Worm (Caenorhabditis elegans): ENCODE results near the gene C01G12.13.

The C01G12.13 gene

DNA sequence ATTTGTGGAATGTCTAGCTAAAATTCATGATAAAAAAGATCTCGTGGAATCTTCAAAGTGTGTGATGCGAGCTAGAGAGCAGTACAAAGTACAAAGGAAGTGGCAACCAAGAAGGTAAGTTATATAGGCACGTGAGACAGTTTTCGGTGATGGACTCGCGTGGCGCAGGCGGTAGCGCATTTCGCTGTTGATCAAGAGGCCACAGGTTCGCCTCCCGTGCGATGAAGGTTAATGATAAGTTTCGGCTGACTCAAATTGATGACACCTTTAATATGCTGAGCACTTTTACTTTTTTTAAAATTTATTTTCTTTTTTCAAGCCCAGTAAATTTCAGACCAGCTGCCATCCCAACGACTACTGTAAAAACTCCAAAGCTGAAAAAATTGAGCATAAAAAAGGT, 40.4 kb downstream of the C01G12.13 start:
- TF ChIP-seq ceh-90 (tag; optimal IDR thresholded peaks at IDR 0.05) (no peak), nhr-12 (tag; optimal IDR thresholded peaks at IDR 0.05) (no peak), irx-1 (tag; optimal IDR thresholded peaks at IDR 0.05) (no peak), C16A3.4 (tag; optimal IDR thresholded peaks at IDR 0.05) (peak; percentile 0), unc-30 (tag; optimal IDR thresholded peaks at IDR 0.05) (no peak), nhr-71 (tag; optimal IDR thresholded peaks at IDR 0.05) (peak; percentile 45), ces-1 (GFP tag; optimal IDR thresholded peaks at IDR 0.05) (no peak), snu-23 (GFP tag; optimal IDR thresholded peaks at IDR 0.05) (peak; percentile 39), nhr-85 (tag) (peak; percentile 70), nhr-90 (tag; optimal IDR thresholded peaks at IDR 0.05; ENCODE audit: poor library complexity) (peak; percentile 61), lin-35 (GFP tag; optimal IDR thresholded peaks at IDR 0.05) (peak in 1 of 2 experiments; percentile 59), grh-1 (GFP tag; IDR thresholded peaks at IDR 0.05) (0 out of 2 replicates have a peak, but pooled peaks have one; percentile 15), rnt-1 (tag; optimal IDR thresholded peaks at IDR 0.05) (peak; percentile 12), nhr-20 (tag; optimal IDR thresholded peaks at IDR 0.05) (peak; percentile 28), nhr-84 (tag; optimal IDR thresholded peaks at IDR 0.05) (no peak), alr-1 (tag; optimal IDR thresholded peaks at IDR 0.05; ENCODE audit: borderline replicate concordance) (no peak), nhr-237 (tag; optimal IDR thresholded peaks at IDR 0.05) (no peak), efl-1 (optimal IDR thresholded peaks at IDR 0.05) (peak in 1 of 2 experiments; percentile 14), efl-1 (GFP tag; optimal IDR thresholded peaks at IDR 0.05 in 1 of 2) (peak in 1 of 2 experiments; percentile 92), mdl-1 (tag; optimal IDR thresholded peaks at IDR 0.05) (no peak)

DNA sequence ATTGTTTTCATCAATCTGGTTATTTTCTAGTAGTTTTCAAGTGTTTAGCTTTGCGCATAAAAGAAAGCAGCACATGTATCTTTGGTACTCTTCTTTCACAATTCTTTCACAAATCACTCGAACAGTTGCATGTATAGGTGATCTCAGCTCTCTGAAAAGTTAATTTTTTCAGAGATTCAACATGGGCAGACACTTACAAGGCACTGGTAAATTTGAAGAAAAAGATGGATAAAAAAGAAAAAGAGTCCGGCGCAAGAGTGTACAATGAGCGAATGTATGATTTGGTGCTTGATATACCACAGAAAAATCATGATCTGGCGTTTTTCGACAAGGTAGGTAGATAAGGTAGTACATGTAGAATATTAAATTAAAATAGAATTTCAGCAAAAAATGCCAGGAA, 41.6 kb downstream of the C01G12.13 start:
- no peak for TF ChIP-seq ceh-90 (tag; optimal IDR thresholded peaks at IDR 0.05)
- TF ChIP-seq vab-15 (tag; optimal IDR thresholded peaks at IDR 0.05), result no peak
- no peak for TF ChIP-seq nhr-19 (GFP tag; conservative IDR thresholded peaks at IDR 0.05)
- no peak for TF ChIP-seq lsy-2 (tag; optimal IDR thresholded peaks at IDR 0.05)
- TF ChIP-seq ceh-82 (tag; optimal IDR thresholded peaks at IDR 0.05), result no peak
- TF ChIP-seq elt-3 (tag; optimal IDR thresholded peaks at IDR 0.05), result no peak
- no peak for TF ChIP-seq C34B4.2 (tag; optimal IDR thresholded peaks at IDR 0.05)
- TF ChIP-seq Y116A8C.19 (tag; optimal IDR thresholded peaks at IDR 0.05; ENCODE audit: borderline replicate concordance), result no peak

DNA sequence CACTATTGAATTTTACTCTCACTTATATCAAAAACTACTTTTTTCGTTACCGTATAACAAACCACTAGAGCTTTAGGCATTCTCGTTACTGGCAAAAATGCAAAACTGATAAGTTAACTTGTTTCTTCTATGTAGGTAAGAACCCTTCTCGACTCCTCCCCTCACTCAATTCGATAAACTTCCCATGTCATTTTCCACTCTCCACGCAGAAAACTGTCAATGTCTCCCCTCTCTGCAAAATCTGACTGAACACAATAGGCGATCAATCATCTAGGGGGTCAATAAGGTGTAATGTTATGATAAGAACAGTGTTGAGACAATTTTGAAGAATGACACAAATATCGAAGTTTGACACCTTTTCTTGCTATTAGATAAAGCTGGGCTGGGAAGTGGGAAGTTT, 42.2 kb downstream of the C01G12.13 start:
- TF ChIP-seq mab-9 (GFP tag; IDR thresholded peaks at IDR 0.05), result 0 out of 2 replicates have a peak, but pooled peaks have one; percentile 32
- no peak for TF ChIP-seq unc-98 (GFP tag; IDR thresholded peaks at IDR 0.05)
- TF ChIP-seq elt-2 (tag; optimal IDR thresholded peaks at IDR 0.05), result no peak
- TF ChIP-seq blmp-1 (tag; optimal IDR thresholded peaks at IDR 0.05), result peak; percentile 11
- no peak for TF ChIP-seq ceh-82 (tag; optimal IDR thresholded peaks at IDR 0.05)
- peak; percentile 29 for TF ChIP-seq nhr-85 (tag)
- no peak for TF ChIP-seq efl-1 (optimal IDR thresholded peaks at IDR 0.05)
- TF ChIP-seq efl-1 (GFP tag; optimal IDR thresholded peaks at IDR 0.05 in 1 of 2), result no peak
- peak in 2 of 6 experiments; percentile 6 to 12 for TF ChIP-seq elt-3 (tag; optimal IDR thresholded peaks at IDR 0.05)

- TF ChIP-seq nhr-84 (tag; optimal IDR thresholded peaks at IDR 0.05) (no peak), nhr-85 (tag) (peak; percentile 50), elt-3 (tag; optimal IDR thresholded peaks at IDR 0.05) (peak in 1 of 6 experiments; percentile 13)
These were observed 43.3 kb downstream of the C01G12.13 start for ce11 chrII:14619806-14620205.

DNA sequence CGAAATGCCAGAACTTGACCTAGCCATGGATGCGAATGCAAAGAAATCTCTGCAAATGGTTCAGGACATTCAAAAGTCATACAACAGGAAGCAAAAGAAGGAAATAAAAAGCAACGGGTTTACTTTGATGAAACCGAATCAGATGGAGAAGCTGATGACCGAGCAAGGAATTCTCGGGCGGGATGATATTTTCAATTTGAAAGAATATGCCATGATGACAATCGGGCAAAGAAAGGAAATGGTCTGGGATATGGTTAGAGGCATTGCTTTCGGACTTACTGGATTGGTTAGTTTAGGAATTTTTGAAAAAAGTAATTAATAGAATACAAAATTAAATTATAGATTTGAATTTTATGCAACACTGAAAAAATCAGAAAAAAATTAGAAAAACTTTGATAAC, 44.2 kb downstream of the C01G12.13 start:
- TF ChIP-seq tlp-1 (tag; optimal IDR thresholded peaks at IDR 0.05) (no peak), irx-1 (tag; optimal IDR thresholded peaks at IDR 0.05) (no peak), unc-30 (tag; optimal IDR thresholded peaks at IDR 0.05) (no peak), C16A3.4 (tag; optimal IDR thresholded peaks at IDR 0.05) (no peak), mef-2 (tag; optimal IDR thresholded peaks at IDR 0.05) (no peak), ets-5 (GFP tag; IDR thresholded peaks at IDR 0.05) (no peak), zip-4 (GFP tag; optimal IDR thresholded peaks at IDR 0.05) (no peak), lin-39 (tag; optimal IDR thresholded peaks at IDR 0.05) (no peak), alr-1 (tag; optimal IDR thresholded peaks at IDR 0.05; ENCODE audit: borderline replicate concordance) (no peak), ceh-63 (GFP tag; optimal IDR thresholded peaks at IDR 0.05) (no peak), blmp-1 (tag; optimal IDR thresholded peaks at IDR 0.05) (no peak), tbx-2 (tag; optimal IDR thresholded peaks at IDR 0.05) (no peak), C34B4.2 (tag; optimal IDR thresholded peaks at IDR 0.05) (no peak), pqm-1 (tag; optimal IDR thresholded peaks at IDR 0.05) (no peak), dpl-1 (GFP tag; optimal IDR thresholded peaks at IDR 0.05) (no peak), nhr-11 (tag; optimal IDR thresholded peaks at IDR 0.05) (no peak), fkh-4 (tag; optimal IDR thresholded peaks at IDR 0.05; ENCODE audit: borderline replicate concordance) (no peak), fkh-10 (GFP tag; optimal IDR thresholded peaks at IDR 0.05) (no peak)

Measured in whole organism, L1 larva.